Worm (Caenorhabditis elegans) whole organism, young adult: ENCODE data around the gene K01A11.3.

ENCODE experiments used
- B0035.1 ChIP-seq: sonication (generic microtip); optimal IDR thresholded peaks from 2 replicates; lab custom pipeline; 2016; ENCODE audit warnings: missing genetic modification characterization, mild to moderate bottlenecking, missing compliant biosample characterization, missing genotype, missing genetic modification reagents
- B0336.3 ChIP-seq: fragments of 200-800 bp; sonication (Bioruptor generic); IDR thresholded peaks from 2 replicates; pipeline ENCODE4 v1.3.6; 2022; ENCODE audit warnings: missing genetic modification characterization, missing compliant biosample characterization
- F10E7.11 ChIP-seq: sonication (generic microtip); optimal IDR thresholded peaks from 2 replicates; lab custom pipeline; 2017; ENCODE audit warnings: mild to moderate bottlenecking, missing genetic modification characterization, moderate library complexity, missing compliant biosample characterization
- F33H1.4 ChIP-seq: fragments of 200-800 bp; sonication (Bioruptor generic); IDR thresholded peaks from 2 replicates; pipeline ENCODE4 v1.3.6; 2022; ENCODE audit warnings: missing genetic modification reagents, missing genetic modification characterization, missing compliant biosample characterization
- F37B4.10 ChIP-seq: fragments of 200-800 bp; sonication (Bioruptor generic); IDR thresholded peaks from 2 replicates; pipeline ENCODE4 v1.3.6; 2022; ENCODE audit warnings: missing genetic modification characterization, missing compliant biosample characterization
- F39B2.1 ChIP-seq: fragments of 200-800 bp; sonication (Bioruptor generic); IDR thresholded peaks from 2 replicates; pipeline ENCODE4 v1.3.6; 2022; ENCODE audit warnings: missing genetic modification reagents, missing genetic modification characterization, missing compliant biosample characterization
- F52B5.7 ChIP-seq: sonication (generic microtip); optimal IDR thresholded peaks from 2 replicates; lab custom pipeline; 2016; ENCODE audit warnings: mild to moderate bottlenecking, missing genetic modification characterization, missing compliant biosample characterization
- F57C9.4 ChIP-seq: sonication (generic microtip); optimal IDR thresholded peaks from 2 replicates; lab custom pipeline; 2017; ENCODE audit warnings: mild to moderate bottlenecking, missing genetic modification characterization, missing compliant biosample characterization
- K11D2.4 ChIP-seq: fragments of 200-800 bp; sonication (Bioruptor generic); IDR thresholded peaks from 2 replicates; pipeline ENCODE4 v1.3.6; 2022; ENCODE audit warnings: missing genetic modification reagents, missing genetic modification characterization, missing compliant biosample characterization
- K12H6.12 ChIP-seq: fragments of 200-800 bp; sonication (Bioruptor generic); optimal IDR thresholded peaks from 2 replicates; lab custom pipeline; 2018; ENCODE audit warnings: mild to moderate bottlenecking, missing genetic modification characterization, missing compliant biosample characterization
- T07F8.4 ChIP-seq: sonication (generic microtip); optimal IDR thresholded peaks from 2 replicates; lab custom pipeline; 2016; ENCODE audit warnings: mild to moderate bottlenecking, missing genetic modification characterization, moderate library complexity, missing compliant biosample characterization
- T26A5.8 ChIP-seq: sonication (generic microtip); optimal IDR thresholded peaks from 2 replicates; lab custom pipeline; 2016; ENCODE audit warnings: missing genetic modification characterization, missing compliant biosample characterization
- Y53F4B.3 ChIP-seq: fragments of 200-800 bp; sonication (Bioruptor generic); IDR thresholded peaks from 2 replicates; pipeline ENCODE4 v1.3.6; 2022; ENCODE audit warnings: missing genetic modification reagents, missing genetic modification characterization, missing compliant biosample characterization
- Y53G8AR.9 ChIP-seq: fragments of 200-800 bp; sonication (Bioruptor generic); conservative IDR thresholded peaks from 2 replicates; pipeline ENCODE4 v1.3.6; 2022; ENCODE audit warnings: missing genetic modification reagents, missing genetic modification characterization, missing compliant biosample characterization
- Y67H2A.10 ChIP-seq: fragments of 200-800 bp; sonication (Bioruptor generic); conservative IDR thresholded peaks from 2 replicates; pipeline ENCODE4 v1.3.6; 2022; ENCODE audit warnings: missing genetic modification reagents, missing genetic modification characterization, missing compliant biosample characterization
- ZK185.1 ChIP-seq: sonication (generic microtip); optimal IDR thresholded peaks from 2 replicates; lab custom pipeline; 2016; ENCODE audit warnings: mild to moderate bottlenecking, missing genetic modification characterization, missing compliant biosample characterization; ENCODE audit not compliant: poor library complexity, severe bottlenecking
- akir-1 ChIP-seq: fragments of 200-800 bp; sonication (Bioruptor generic); optimal IDR thresholded peaks from 2 replicates; lab custom pipeline; 2018; ENCODE audit warnings: mild to moderate bottlenecking, missing genetic modification characterization, moderate library complexity, missing compliant biosample characterization
- aptf-3 ChIP-seq: fragments of 200-800 bp; sonication (Bioruptor generic); IDR thresholded peaks from 2 replicates; pipeline ENCODE4 v1.3.6; 2022; ENCODE audit warnings: missing genetic modification characterization, missing compliant biosample characterization
- atf-7 ChIP-seq: sonication (generic microtip); optimal IDR thresholded peaks from 2 replicates; lab custom pipeline; 2017; ENCODE audit warnings: mild to moderate bottlenecking, missing genetic modification characterization, missing compliant biosample characterization
- bed-1 ChIP-seq: fragments of 200-800 bp; sonication (Bioruptor generic); IDR thresholded peaks from 2 replicates; pipeline ENCODE4 v1.3.6; 2022; ENCODE audit warnings: missing genetic modification reagents, missing genetic modification characterization, missing compliant biosample characterization
- ceh-40 ChIP-seq: fragments of 200-800 bp; sonication (Bioruptor generic); IDR thresholded peaks from 2 replicates; pipeline ENCODE4 v1.3.6; 2022; ENCODE audit warnings: missing genetic modification characterization, missing compliant biosample characterization
- die-1 ChIP-seq: sonication (generic microtip); optimal IDR thresholded peaks from 2 replicates; lab custom pipeline; 2016; ENCODE audit warnings: missing genotype, mild to moderate bottlenecking, missing genetic modification characterization, missing compliant biosample characterization
- dox-1 ChIP-seq: fragments of 200-800 bp; sonication (Bioruptor generic); IDR thresholded peaks from 2 replicates; pipeline ENCODE4 v1.3.6; 2022; ENCODE audit warnings: missing genetic modification reagents, missing genetic modification characterization, missing compliant biosample characterization
- dpl-1 ChIP-seq: fragments of 150-350 bp; optimal IDR thresholded peaks from 2 replicates; lab custom pipeline; 2014; ENCODE audit warnings: missing biosample characterization, missing genetic modification reagents, missing genetic modification characterization
- fkh-3 ChIP-seq: sonication (generic microtip); optimal IDR thresholded peaks from 2 replicates; lab custom pipeline; 2016; ENCODE audit warnings: mild to moderate bottlenecking, missing genetic modification characterization, missing compliant biosample characterization
- gei-17 ChIP-seq: fragments of 200-800 bp; sonication (Bioruptor generic); optimal IDR thresholded peaks from 2 replicates; lab custom pipeline; 2018; ENCODE audit warnings: mild to moderate bottlenecking, missing genetic modification characterization, missing compliant biosample characterization
- him-1 ChIP-seq: sonication (generic microtip); optimal IDR thresholded peaks from 2 replicates; lab custom pipeline; 2016; ENCODE audit warnings: missing genotype, missing genetic modification reagents, missing genetic modification characterization, missing compliant biosample characterization
- hmg-1.2 ChIP-seq: fragments of 200-800 bp; sonication (Bioruptor generic); IDR thresholded peaks from 2 replicates; pipeline ENCODE4 v1.3.6; 2022; ENCODE audit warnings: missing genetic modification reagents, missing genetic modification characterization, missing compliant biosample characterization
- hsf-1 ChIP-seq: fragments of 200-800 bp; sonication (Bioruptor generic); IDR thresholded peaks from 2 replicates; pipeline ENCODE4 v1.3.6; 2022; ENCODE audit warnings: missing genetic modification reagents, missing genetic modification characterization, missing compliant biosample characterization
- lag-1 ChIP-seq: fragments of 200-800 bp; sonication (Bioruptor generic); IDR thresholded peaks from 2 replicates; pipeline ENCODE4 v1.3.6; 2022; ENCODE audit warnings: missing genetic modification reagents, missing genetic modification characterization, missing compliant biosample characterization
- lin-35 ChIP-seq, 3 experiments: fragments of 150-350 bp in 2 of 3; sonication (generic microtip) in 1 of 3; optimal IDR thresholded peaks; 2 replicates each; lab custom pipeline; 2014 to 2018; ENCODE audit warnings: missing biosample characterization in 3 of 3, missing genetic modification characterization in 3 of 3, missing genetic modification reagents in 3 of 3
- madf-3 ChIP-seq: fragments of 200-800 bp; sonication (Bioruptor generic); IDR thresholded peaks from 2 replicates; pipeline ENCODE4 v1.3.6; 2022; ENCODE audit warnings: missing genetic modification reagents, missing genetic modification characterization, missing compliant biosample characterization
- mcd-1 ChIP-seq: fragments of 200-800 bp; sonication (Bioruptor generic); IDR thresholded peaks from 2 replicates; pipeline ENCODE4 v1.3.6; 2022; ENCODE audit warnings: missing genetic modification reagents, missing genetic modification characterization, missing compliant biosample characterization
- nfya-2 ChIP-seq: fragments of 200-800 bp; sonication (Bioruptor generic); IDR thresholded peaks from 2 replicates; pipeline ENCODE4 v1.3.6; 2022; ENCODE audit warnings: missing genetic modification reagents, missing genetic modification characterization, missing compliant biosample characterization
- nhr-90 ChIP-seq: sonication (generic microtip); optimal IDR thresholded peaks from 2 replicates; lab custom pipeline; 2016; ENCODE audit warnings: missing genotype, mild to moderate bottlenecking, missing genetic modification characterization, missing compliant biosample characterization
- rec-8 ChIP-seq, 2 experiments: sonication (generic microtip); optimal IDR thresholded peaks; 2 replicates each; lab custom pipeline; 2016; ENCODE audit warnings: mild to moderate bottlenecking in 2 of 2, missing genetic modification characterization in 2 of 2, missing genetic modification reagents in 2 of 2, missing genotype in 2 of 2, missing biosample characterization in 1 of 2, missing compliant biosample characterization in 1 of 2, moderate library complexity in 1 of 2
- sdz-38 ChIP-seq: sonication (generic microtip); optimal IDR thresholded peaks from 2 replicates; lab custom pipeline; 2016; ENCODE audit warnings: missing genotype, missing genetic modification characterization, missing compliant biosample characterization
- sea-2 ChIP-seq: fragments of 200-800 bp; sonication (Bioruptor generic); IDR thresholded peaks from 2 replicates; pipeline ENCODE4 v1.3.6; 2022; ENCODE audit warnings: missing genetic modification characterization, missing compliant biosample characterization
- snpc-1.1 ChIP-seq: sonication (generic microtip); optimal IDR thresholded peaks from 2 replicates; lab custom pipeline; 2017; ENCODE audit warnings: missing genetic modification characterization, mild to moderate bottlenecking, missing compliant biosample characterization, antibody characterized with exemption, moderate library complexity, missing genotype, missing genetic modification reagents; ENCODE audit not compliant: insufficient read depth
- snpc-1.3 ChIP-seq: sonication (generic microtip); optimal IDR thresholded peaks from 2 replicates; lab custom pipeline; 2017; ENCODE audit warnings: missing genetic modification characterization, mild to moderate bottlenecking, missing compliant biosample characterization, antibody characterized with exemption, moderate library complexity, missing genotype, missing genetic modification reagents; ENCODE audit not compliant: insufficient read depth
- snpc-4 ChIP-seq, 5 experiments: fragments of 150-350 bp in 1 of 5; sonication (generic microtip) in 4 of 5; optimal IDR thresholded peaks; 2 replicates each; lab custom pipeline; 2014 to 2018; ENCODE audit warnings: missing genetic modification characterization in 5 of 5, missing biosample characterization in 3 of 5, antibody characterized with exemption in 2 of 5, mild to moderate bottlenecking in 2 of 5, missing compliant biosample characterization in 2 of 5, missing genotype in 2 of 5, moderate library complexity in 2 of 5, missing genetic modification reagents in 1 of 5
- somi-1 ChIP-seq: fragments of 200-800 bp; sonication (Bioruptor generic); optimal IDR thresholded peaks from 2 replicates; lab custom pipeline; 2018; ENCODE audit warnings: mild to moderate bottlenecking, missing genetic modification characterization, missing compliant biosample characterization
- unc-130 ChIP-seq: sonication (generic microtip); optimal IDR thresholded peaks from 2 replicates; lab custom pipeline; 2016; ENCODE audit warnings: missing genetic modification reagents, missing genetic modification characterization, missing compliant biosample characterization
- zfh-2 ChIP-seq: fragments of 200-800 bp; sonication (Bioruptor generic); conservative IDR thresholded peaks from 2 replicates; pipeline ENCODE4 v1.3.6; 2022; ENCODE audit warnings: missing genetic modification reagents, missing genetic modification characterization, missing compliant biosample characterization
- zim-3 ChIP-seq: sonication (generic microtip); optimal IDR thresholded peaks from 2 replicates; lab custom pipeline; 2017; ENCODE audit warnings: mild to moderate bottlenecking, missing genetic modification characterization, moderate library complexity, missing compliant biosample characterization
- ztf-22 ChIP-seq: fragments of 200-800 bp; sonication (Bioruptor generic); optimal IDR thresholded peaks from 2 replicates; lab custom pipeline; 2018; ENCODE audit warnings: mild to moderate bottlenecking, missing genetic modification characterization, moderate library complexity, missing compliant biosample characterization
- ztf-25 ChIP-seq: fragments of 200-800 bp; sonication (Bioruptor generic); IDR thresholded peaks from 2 replicates; pipeline ENCODE4 v1.3.6; 2022; ENCODE audit warnings: missing genetic modification reagents, missing genetic modification characterization, missing compliant biosample characterization
- ztf-6 ChIP-seq: fragments of 200-800 bp; sonication (Bioruptor generic); IDR thresholded peaks from 2 replicates; pipeline ENCODE4 v1.3.6; 2022; ENCODE audit warnings: missing genetic modification reagents, missing genetic modification characterization, missing compliant biosample characterization

Gene K01A11.3

ce11 chrIII:3426741-3427140, 25.7 kb downstream of the K01A11.3 start (continued):
- TF ChIP-seq hmg-1.2 (peak; percentile 34; the same call in 1 of the 2 replicates), nhr-90 (peak; percentile 7), zfh-2 (peak; percentile 75), mcd-1 (GFP tag; lab: Robert Waterston, UW) (peak; percentile 64), F52B5.7 (tag; lab: Kevin White, UChicago) (no peak), sea-2 (GFP tag; lab: Robert Waterston, UW) (no peak), T26A5.8 (tag; lab: Kevin White, UChicago) (no peak), ztf-6 (GFP tag; lab: Robert Waterston, UW) (peak; percentile 62; the same call in 1 of the 2 replicates), snpc-4 (GFP tag; optimal IDR thresholded peaks at IDR 0.05; lab: Kevin White, UChicago) (no peak), snpc-4 (tag; optimal IDR thresholded peaks at IDR 0.05; lab: Kevin White, UChicago) (peak in 1 of 4 experiments; percentile 5), him-1 (tag; lab: Kevin White, UChicago) (peak; percentile 22), snpc-1.3 (tag; lab: Kevin White, UChicago) (no peak), sdz-38 (tag; lab: Kevin White, UChicago) (no peak), aptf-3 (GFP tag; lab: Robert Waterston, UW) (peak; percentile 85; the same call in 1 of the 2 replicates), K12H6.12 (tag; lab: Kevin White, UChicago) (no peak), lag-1 (GFP tag; lab: Robert Waterston, UW) (no peak), ceh-40 (GFP tag; lab: Robert Waterston, UW) (no peak), snpc-1.1 (tag; lab: Kevin White, UChicago) (no peak), F57C9.4 (tag; lab: Kevin White, UChicago) (no peak), nfya-2 (GFP tag; lab: Robert Waterston, UW) (no peak), somi-1 (GFP tag; lab: Kevin White, UChicago) (no peak), hsf-1 (GFP tag; lab: Robert Waterston, UW) (no peak), atf-7 (no peak), F10E7.11 (tag; lab: Kevin White, UChicago) (no peak), ztf-25 (GFP tag; lab: Robert Waterston, UW) (0 out of 2 replicates have a peak, but pooled peaks have one; percentile 37), T07F8.4 (tag; lab: Kevin White, UChicago) (no peak), ZK185.1 (tag; lab: Kevin White, UChicago) (no peak), madf-3 (GFP tag; lab: Robert Waterston, UW) (no peak), B0035.1 (no peak), fkh-3 (tag; lab: Kevin White, UChicago) (no peak), zim-3 (tag; lab: Kevin White, UChicago) (no peak), Y53G8AR.9 (GFP tag; lab: Robert Waterston, UW) (no peak), dox-1 (GFP tag; lab: Robert Waterston, UW) (peak; percentile 74; the same call in 1 of the 2 replicates), Y53F4B.3 (no peak), gei-17 (no peak), ztf-22 (GFP tag; lab: Kevin White, UChicago) (no peak), bed-1 (GFP tag; lab: Robert Waterston, UW) (no peak), F39B2.1 (GFP tag; lab: Robert Waterston, UW) (no peak), F37B4.10 (GFP tag; lab: Robert Waterston, UW) (no peak), dpl-1 (GFP tag; lab: Kevin White, UChicago) (no peak), lin-35 (GFP tag; optimal IDR thresholded peaks at IDR 0.05; lab: Kevin White, UChicago) (no peak), F33H1.4 (peak; percentile 30; the same call in 1 of the 2 replicates), unc-130 (GFP tag; lab: Kevin White, UChicago) (no peak), B0336.3 (GFP tag; lab: Robert Waterston, UW) (0 out of 2 replicates have a peak, but pooled peaks have one; percentile 13), rec-8 (tag; optimal IDR thresholded peaks at IDR 0.05; lab: Kevin White, UChicago) (no peak), Y67H2A.10 (GFP tag; lab: Robert Waterston, UW) (no peak), die-1 (tag; lab: Kevin White, UChicago) (peak; percentile 46), akir-1 (GFP tag; lab: Kevin White, UChicago) (no peak), K11D2.4 (GFP tag; lab: Robert Waterston, UW) (no peak)
